Fruit fly (Drosophila melanogaster) whole organism, embryonic: ENCODE results near the gene CG9393.
A peak's percentile ranks its signal among the peaks of the same experiment; 100 is the strongest.

ENCODE experiments used
- Atf-2 ChIP-seq: fragments of 200-800 bp; sonication (Bioruptor generic); optimal IDR thresholded peaks from 2 replicates; lab custom pipeline; 2016; ENCODE audit warnings: missing biosample characterization, missing genetic modification characterization
- CG10147 ChIP-seq: fragments of 200-800 bp; sonication (Bioruptor generic); optimal IDR thresholded peaks from 2 replicates; lab custom pipeline; 2019; ENCODE audit warnings: missing biosample characterization, mild to moderate bottlenecking, missing genetic modification characterization, moderate library complexity
- CG11398 ChIP-seq: fragments of 200-800 bp; sonication (Bioruptor generic); optimal IDR thresholded peaks from 2 replicates; lab custom pipeline; 2016; ENCODE audit warnings: missing biosample characterization, missing genetic modification characterization
- CG13287 ChIP-seq: fragments of 200-800 bp; sonication (Bioruptor generic); IDR thresholded peaks from 2 replicates; pipeline ENCODE4 v1.3.6; 2022; ENCODE audit warnings: missing biosample characterization, missing genetic modification characterization; ENCODE audit not compliant: partially characterized antibody
- CG15011 ChIP-seq: fragments of 200-800 bp; sonication (Bioruptor generic); optimal IDR thresholded peaks from 3 replicates; lab custom pipeline; 2018; ENCODE audit warnings: missing biosample characterization, mild to moderate bottlenecking, missing genetic modification characterization
- CG15269 ChIP-seq: fragments of 200-800 bp; sonication (Bioruptor generic); optimal IDR thresholded peaks from 2 replicates; lab custom pipeline; 2018; ENCODE audit warnings: missing biosample characterization, mild to moderate bottlenecking, missing genetic modification characterization, moderate library complexity
- CG15696 ChIP-seq: fragments of 200-800 bp; sonication (Bioruptor generic); optimal IDR thresholded peaks from 2 replicates; lab custom pipeline; 2019; ENCODE audit warnings: missing biosample characterization, mild to moderate bottlenecking, missing genetic modification characterization, moderate library complexity
- CG1603 ChIP-seq: fragments of 200-800 bp; sonication (Bioruptor generic); optimal IDR thresholded peaks from 2 replicates; lab custom pipeline; 2019; ENCODE audit warnings: missing biosample characterization, mild to moderate bottlenecking, missing genetic modification characterization, moderate library complexity
- CG16815 ChIP-seq: fragments of 200-800 bp; sonication (Bioruptor generic); optimal IDR thresholded peaks from 3 replicates; lab custom pipeline; 2017; ENCODE audit warnings: missing biosample characterization, mild to moderate bottlenecking, missing genetic modification characterization
- CG18764 ChIP-seq: fragments of 200-800 bp; sonication (Bioruptor generic); optimal IDR thresholded peaks from 3 replicates; lab custom pipeline; 2016; ENCODE audit warnings: missing biosample characterization, missing genetic modification characterization
- CG34422 ChIP-seq: fragments of 200-800 bp; sonication (Bioruptor generic); IDR thresholded peaks from 3 replicates; pipeline ENCODE4 v1.3.6; 2022; ENCODE audit warnings: missing biosample characterization, missing genetic modification characterization
- CG3838 ChIP-seq: fragments of 200-800 bp; sonication (Bioruptor generic); optimal IDR thresholded peaks from 3 replicates; lab custom pipeline; 2016; ENCODE audit warnings: missing biosample characterization, missing genetic modification characterization
- CG42726 ChIP-seq: fragments of 200-800 bp; sonication (Bioruptor generic); IDR thresholded peaks from 2 replicates; pipeline ENCODE4 v1.3.6; 2022; ENCODE audit warnings: missing biosample characterization, missing genetic modification characterization; ENCODE audit not compliant: partially characterized antibody
- CG6854 ChIP-seq: fragments of 200-800 bp; sonication (Bioruptor generic); optimal IDR thresholded peaks from 3 replicates; lab custom pipeline; 2017; ENCODE audit warnings: missing biosample characterization, mild to moderate bottlenecking, missing genetic modification characterization
- CG7786 ChIP-seq: fragments of 200-800 bp; sonication (Bioruptor generic); optimal IDR thresholded peaks from 2 replicates; lab custom pipeline; 2016; ENCODE audit warnings: missing biosample characterization, missing genetic modification characterization
- CG7987 ChIP-seq: fragments of 200-800 bp; sonication (Bioruptor generic); optimal IDR thresholded peaks from 2 replicates; lab custom pipeline; 2018; ENCODE audit warnings: missing biosample characterization, mild to moderate bottlenecking, missing genetic modification characterization, moderate library complexity
- CG8089 ChIP-seq: fragments of 200-800 bp; sonication (Bioruptor generic); optimal IDR thresholded peaks from 3 replicates; lab custom pipeline; 2016; ENCODE audit warnings: missing biosample characterization, missing genetic modification characterization
- CG8359 ChIP-seq: fragments of 200-800 bp; sonication (Bioruptor generic); optimal IDR thresholded peaks from 2 replicates; lab custom pipeline; 2017; ENCODE audit warnings: missing biosample characterization, mild to moderate bottlenecking, missing genetic modification characterization, borderline replicate concordance
- CG8924 ChIP-seq: fragments of 200-800 bp; optimal IDR thresholded peaks from 3 replicates; lab custom pipeline; 2019; ENCODE audit warnings: missing biosample characterization, mild to moderate bottlenecking, missing genetic modification characterization, moderate library complexity
- CG9609 ChIP-seq: fragments of 200-800 bp; sonication (Bioruptor generic); optimal IDR thresholded peaks from 3 replicates; lab custom pipeline; 2016; ENCODE audit warnings: missing biosample characterization, missing genetic modification characterization
- CG9932 ChIP-seq: fragments of 200-800 bp; sonication (Bioruptor generic); IDR thresholded peaks from 2 replicates; pipeline ENCODE4 v1.3.6; 2022; ENCODE audit warnings: missing biosample characterization, missing genetic modification characterization
- Dip3 ChIP-seq: fragments of 200-800 bp; sonication (Bioruptor generic); optimal IDR thresholded peaks from 3 replicates; lab custom pipeline; 2016; ENCODE audit warnings: missing biosample characterization, missing genetic modification characterization
- HmgD ChIP-seq: fragments of 200-800 bp; sonication (Bioruptor generic); optimal IDR thresholded peaks from 3 replicates; lab custom pipeline; 2016; ENCODE audit warnings: missing biosample characterization, missing genetic modification characterization
- Hr78 ChIP-seq, 2 experiments: fragments of 200-800 bp in 1 of 2; fragments of >200 bp in 1 of 2; sonication (Bioruptor generic) in 1 of 2; optimal IDR thresholded peaks; 2 replicates each; lab custom pipeline; 2017 to 2019; ENCODE audit warnings: missing biosample characterization in 2 of 2, missing genetic modification characterization in 2 of 2, mild to moderate bottlenecking in 1 of 2, moderate library complexity in 1 of 2
- Lhr ChIP-seq: fragments of 200-800 bp; sonication (Bioruptor generic); optimal IDR thresholded peaks from 3 replicates; lab custom pipeline; 2017; ENCODE audit warnings: mild to moderate bottlenecking, missing biosample characterization, missing genetic modification reagents, missing genetic modification characterization
- NfI ChIP-seq: fragments of 200-800 bp; sonication (Bioruptor generic); optimal IDR thresholded peaks from 3 replicates; lab custom pipeline; 2018; ENCODE audit warnings: missing biosample characterization, mild to moderate bottlenecking, missing genetic modification characterization, moderate library complexity
- Vsx1 ChIP-seq: fragments of 200-800 bp; sonication (Bioruptor generic); optimal IDR thresholded peaks from 2 replicates; lab custom pipeline; 2017; ENCODE audit warnings: missing biosample characterization, mild to moderate bottlenecking, missing genetic modification characterization, missing genetic modification reagents
- bab2 ChIP-seq: fragments of 200-800 bp; sonication (Bioruptor generic); optimal IDR thresholded peaks from 2 replicates; lab custom pipeline; 2016; ENCODE audit warnings: missing biosample characterization, missing genetic modification characterization
- chif ChIP-seq, 2 experiments: fragments of 200-800 bp; sonication (Bioruptor generic); optimal IDR thresholded peaks; 3 replicates each; lab custom pipeline; 2016; ENCODE audit warnings: missing biosample characterization in 2 of 2, missing genetic modification characterization in 2 of 2
- corto ChIP-seq: fragments of 200-800 bp; sonication (Bioruptor generic); optimal IDR thresholded peaks from 2 replicates; lab custom pipeline; 2016; ENCODE audit warnings: missing biosample characterization, mild to moderate bottlenecking, missing genetic modification characterization, moderate library complexity
- cwo ChIP-seq: fragments of 200-800 bp; sonication (Bioruptor generic); optimal IDR thresholded peaks from 3 replicates; lab custom pipeline; 2017; ENCODE audit warnings: missing biosample characterization, missing genetic modification characterization, mild to moderate bottlenecking, moderate library complexity, missing genetic modification reagents
- da ChIP-seq: fragments of 200-800 bp; sonication (Bioruptor generic); optimal IDR thresholded peaks from 2 replicates; lab custom pipeline; 2016; ENCODE audit warnings: missing biosample characterization, missing genetic modification characterization
- dan ChIP-seq: fragments of 200-800 bp; sonication (Bioruptor generic); IDR thresholded peaks from 2 replicates; pipeline ENCODE4 v1.3.6; 2022; ENCODE audit warnings: missing biosample characterization, missing genetic modification characterization
- gem ChIP-seq: fragments of 200-800 bp; sonication (Bioruptor generic); optimal IDR thresholded peaks from 2 replicates; lab custom pipeline; 2019; ENCODE audit warnings: missing biosample characterization, mild to moderate bottlenecking, missing genetic modification characterization, moderate library complexity
- grn ChIP-seq: fragments of 200-800 bp; sonication (Bioruptor generic); optimal IDR thresholded peaks from 3 replicates; lab custom pipeline; 2017; ENCODE audit warnings: missing biosample characterization, missing genetic modification characterization
- h ChIP-seq: fragments of >200 bp; optimal IDR thresholded peaks from 2 replicates; lab custom pipeline; 2017
- lab ChIP-seq: fragments of 200-800 bp; sonication (Bioruptor generic); optimal IDR thresholded peaks from 3 replicates; lab custom pipeline; 2017; ENCODE audit warnings: missing biosample characterization, missing genetic modification characterization, mild to moderate bottlenecking, moderate library complexity, missing genetic modification reagents
- lbe ChIP-seq: fragments of 200-800 bp; sonication (Bioruptor generic); optimal IDR thresholded peaks from 2 replicates; lab custom pipeline; 2016; ENCODE audit warnings: missing biosample characterization, mild to moderate bottlenecking, missing genetic modification characterization
- lola ChIP-seq, 3 experiments: fragments of >200 bp in 2 of 3; fragments of 200-800 bp in 1 of 3; sonication (Bioruptor generic) in 1 of 3; optimal IDR thresholded peaks; 2 replicates each; lab custom pipeline; 2017 to 2019; ENCODE audit warnings: missing biosample characterization in 3 of 3, missing genetic modification characterization in 3 of 3, mild to moderate bottlenecking in 1 of 3, moderate library complexity in 1 of 3
- nmo ChIP-seq: fragments of 200-800 bp; sonication (Bioruptor generic); optimal IDR thresholded peaks from 2 replicates; lab custom pipeline; 2018; ENCODE audit warnings: missing biosample characterization, mild to moderate bottlenecking, missing genetic modification characterization, moderate library complexity
- onecut ChIP-seq: fragments of 200-800 bp; sonication (Bioruptor generic); IDR thresholded peaks from 2 replicates; pipeline ENCODE4 v1.3.6; 2022; ENCODE audit warnings: missing biosample characterization, missing genetic modification characterization
- pnt ChIP-seq: fragments of 200-800 bp; sonication (Bioruptor generic); optimal IDR thresholded peaks from 3 replicates; lab custom pipeline; 2016; ENCODE audit warnings: missing biosample characterization, missing genetic modification characterization
- sc ChIP-seq, 3 experiments: fragments of >200 bp in 2 of 3; fragments of 200-800 bp in 1 of 3; sonication (Bioruptor generic) in 1 of 3; optimal IDR thresholded peaks; 2 replicates in 2 of 3; 3 replicates in 1 of 3; lab custom pipeline; 2017; ENCODE audit warnings: mild to moderate bottlenecking in 1 of 3, missing biosample characterization in 1 of 3, missing genetic modification characterization in 1 of 3, missing genetic modification reagents in 1 of 3
- sob ChIP-seq: fragments of 200-800 bp; sonication (Bioruptor generic); IDR thresholded peaks from 2 replicates; pipeline ENCODE4 v1.3.6; 2022; ENCODE audit warnings: missing biosample characterization, missing genetic modification characterization
- stwl ChIP-seq: fragments of 200-800 bp; sonication (Bioruptor generic); optimal IDR thresholded peaks from 3 replicates; lab custom pipeline; 2018; ENCODE audit warnings: missing biosample characterization, mild to moderate bottlenecking, missing genetic modification characterization, moderate library complexity
- vnd ChIP-seq: fragments of 200-800 bp; sonication (Bioruptor generic); IDR thresholded peaks from 3 replicates; pipeline ENCODE4 v1.3.6; 2022; ENCODE audit warnings: missing biosample characterization, missing genetic modification characterization; ENCODE audit not compliant: partially characterized antibody
- vvl ChIP-seq: fragments of 200-800 bp; sonication (Bioruptor generic); IDR thresholded peaks from 2 replicates; pipeline ENCODE4 v1.3.6; 2022; ENCODE audit warnings: missing biosample characterization, missing genetic modification characterization
- zfh2 ChIP-seq: fragments of 200-800 bp; sonication (Bioruptor generic); optimal IDR thresholded peaks from 2 replicates; lab custom pipeline; 2016; ENCODE audit warnings: missing biosample characterization, missing genetic modification characterization

Gene CG9393

DNA sequence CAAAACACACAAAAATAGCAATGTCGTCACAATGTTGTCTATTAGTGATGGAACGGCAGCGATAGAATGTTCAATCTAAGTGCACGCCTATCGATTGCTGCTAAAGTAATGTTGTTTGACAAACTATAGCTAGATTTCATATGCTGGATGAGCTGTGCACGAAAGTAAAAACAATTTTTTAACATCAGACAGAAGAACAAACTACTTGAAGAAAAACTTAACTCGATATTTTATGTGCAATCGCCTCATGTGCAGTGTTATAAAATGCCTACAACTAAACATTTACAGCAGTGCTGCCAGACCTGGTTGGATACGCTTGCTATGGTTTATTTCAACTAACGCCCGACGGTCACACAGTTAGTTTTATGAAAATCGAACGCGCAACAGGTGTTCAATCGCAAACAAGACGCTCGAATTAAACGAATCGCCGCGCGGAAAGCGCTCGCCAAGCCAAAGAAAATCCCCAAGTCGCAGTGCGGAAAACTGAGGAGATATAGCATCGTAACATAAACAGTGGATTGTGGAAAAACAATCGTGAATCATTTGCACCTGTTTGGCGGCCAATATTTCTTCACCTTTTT, 27.6 kb upstream of the CG9393 start, which contains the start of the genes bocks and CG8312 (continued):
- TF ChIP-seq CG16815 (GFP tag; lab: Kevin White, UChicago), result no peak
- TF ChIP-seq CG9932, result no peak
- TF ChIP-seq Vsx1, result no peak
- peak in 1 of 3 experiments; percentile 30 for TF ChIP-seq lola (GFP tag; optimal IDR thresholded peaks at IDR 0.05; lab: Kevin White, UChicago)
- TF ChIP-seq Lhr (GFP tag; lab: Kevin White, UChicago), result peak; percentile 92
- TF ChIP-seq CG1603, result peak; percentile 84
- TF ChIP-seq Atf-2 (GFP tag; lab: Kevin White, UChicago), result peak; percentile 51
- peak; percentile 1 for TF ChIP-seq CG6854 (GFP tag; lab: Kevin White, UChicago)
- no peak for TF ChIP-seq Hr78 (GFP tag; optimal IDR thresholded peaks at IDR 0.05; lab: Kevin White, UChicago)
- TF ChIP-seq zfh2 (GFP tag; lab: Kevin White, UChicago), result peak; percentile 78
- peak; percentile 24 for TF ChIP-seq gem (tag; lab: Kevin White, UChicago)
- peak; percentile 23 for TF ChIP-seq cwo
- TF ChIP-seq stwl (tag; lab: Kevin White, UChicago), result peak; percentile 94
- TF ChIP-seq grn (GFP tag; lab: Kevin White, UChicago), result peak; percentile 5
- TF ChIP-seq CG8089 (GFP tag; lab: Kevin White, UChicago), result peak; percentile 12
- peak; percentile 79 for TF ChIP-seq nmo (GFP tag; lab: Kevin White, UChicago)
- no peak for TF ChIP-seq CG34422
- TF ChIP-seq chif (GFP tag; optimal IDR thresholded peaks at IDR 0.05; lab: Kevin White, UChicago), result peak; percentile 28 to 55
- peak; percentile 8 for TF ChIP-seq CG7987 (GFP tag; lab: Kevin White, UChicago)
- TF ChIP-seq CG3838 (GFP tag; lab: Kevin White, UChicago), result peak; percentile 80
- no peak for TF ChIP-seq CG15696 (tag; lab: Kevin White, UChicago)
- peak; percentile 47 for TF ChIP-seq CG10147
- no peak for TF ChIP-seq CG15011
- peak; percentile 21 for TF ChIP-seq CG11398
- peak; percentile 26 for TF ChIP-seq NfI (GFP tag; lab: Kevin White, UChicago)
- peak; percentile 48 for TF ChIP-seq CG7786 (GFP tag; lab: Kevin White, UChicago)
- peak; percentile 1 for TF ChIP-seq CG15269 (tag; lab: Kevin White, UChicago)
- peak; percentile 45 for TF ChIP-seq Dip3 (GFP tag; lab: Kevin White, UChicago)
- no peak for TF ChIP-seq corto (GFP tag; lab: Kevin White, UChicago)
- no peak for TF ChIP-seq sc (optimal IDR thresholded peaks at IDR 0.05; lab: Kevin White, UChicago)
- TF ChIP-seq sc (GFP tag; optimal IDR thresholded peaks at IDR 0.05; lab: Kevin White, UChicago), result no peak
- TF ChIP-seq bab2 (GFP tag; lab: Kevin White, UChicago), result peak; percentile 47
- TF ChIP-seq vvl (GFP tag; lab: Robert Waterston, UW), result no peak
- TF ChIP-seq onecut, result peak; percentile 74
- TF ChIP-seq CG42726 (GFP tag; lab: Robert Waterston, UW), result no peak
- TF ChIP-seq CG8359, result no peak
- TF ChIP-seq da (GFP tag; lab: Kevin White, UChicago), result peak; percentile 46
- TF ChIP-seq vnd (GFP tag; lab: Robert Waterston, UW), result no peak
- TF ChIP-seq HmgD (GFP tag; lab: Kevin White, UChicago), result peak; percentile 78
- no peak for TF ChIP-seq h (lab: Kevin White, UChicago)
- TF ChIP-seq sob (GFP tag; lab: Robert Waterston, UW), result no peak
- peak; percentile 69 for TF ChIP-seq lab (GFP tag; lab: Kevin White, UChicago)
- peak; percentile 59 for TF ChIP-seq CG9609
- TF ChIP-seq dan, result no peak
- TF ChIP-seq CG18764 (GFP tag; lab: Kevin White, UChicago), result peak; percentile 42
- peak; percentile 24 for TF ChIP-seq pnt
- TF ChIP-seq lbe, result peak; percentile 33
- TF ChIP-seq CG8924 (tag; lab: Kevin White, UChicago), result peak; percentile 50
- TF ChIP-seq CG13287 (GFP tag; lab: Robert Waterston, UW), result no peak
